Worm (Caenorhabditis elegans): ENCODE results near the gene F20C5.6.

DNA sequence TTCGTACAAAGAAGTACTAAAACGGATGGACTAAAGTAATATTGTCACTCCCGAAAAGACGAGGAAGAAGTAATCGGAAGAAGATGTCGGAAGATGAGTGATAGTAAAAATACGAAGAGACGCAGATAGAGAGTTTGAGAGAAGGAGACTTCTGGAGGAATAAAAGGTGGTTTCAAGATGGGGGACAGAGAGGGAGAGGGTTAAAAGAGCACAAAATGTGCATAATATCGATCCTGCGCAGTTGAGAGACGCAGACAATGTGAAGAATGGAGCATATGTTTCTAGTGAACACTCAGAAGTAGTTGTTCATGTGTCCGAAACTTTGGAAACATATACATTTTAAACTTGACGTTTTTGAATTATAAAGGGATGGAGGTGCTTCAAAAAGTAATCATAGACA, 10.5 kb downstream of the F20C5.6 start:
- TF ChIP-seq nhr-90 (tag; optimal IDR thresholded peaks at IDR 0.05; ENCODE audit: poor library complexity) (no peak), fos-1 (tag; optimal IDR thresholded peaks at IDR 0.05) (peak; percentile 5), ama-1 (optimal IDR thresholded peaks at IDR 0.05) (no peak), tbx-2 (tag; optimal IDR thresholded peaks at IDR 0.05) (peak; percentile 41), nhr-76 (tag; optimal IDR thresholded peaks at IDR 0.05) (no peak), ceh-90 (tag; optimal IDR thresholded peaks at IDR 0.05) (no peak), efl-3 (GFP tag; optimal IDR thresholded peaks at IDR 0.05) (no peak), unc-98 (GFP tag; IDR thresholded peaks at IDR 0.05) (no peak), hpl-2 (GFP tag; optimal IDR thresholded peaks at IDR 0.05) (no peak), nhr-11 (tag; optimal IDR thresholded peaks at IDR 0.05) (no peak), zip-4 (GFP tag; optimal IDR thresholded peaks at IDR 0.05) (no peak), swsn-7 (tag; optimal IDR thresholded peaks at IDR 0.05) (peak; percentile 49), mdl-1 (tag; optimal IDR thresholded peaks at IDR 0.05) (no peak), hlh-4 (tag; optimal IDR thresholded peaks at IDR 0.05) (no peak)
